Worm (Caenorhabditis elegans) whole organism, L4 larva: ENCODE measurements around the gene F26G1.9.

ENCODE experiments used
- F37D6.2 ChIP-seq: sonication (generic microtip); optimal IDR thresholded peaks from 2 replicates; lab custom pipeline; 2016; ENCODE audit warnings: mild to moderate bottlenecking, missing genetic modification characterization, missing compliant biosample characterization
- F49E8.2 ChIP-seq: sonication (generic microtip); optimal IDR thresholded peaks from 2 replicates; lab custom pipeline; 2016; ENCODE audit warnings: missing compliant biosample characterization, mild to moderate bottlenecking, missing genetic modification characterization, borderline replicate concordance
- R02D3.7 ChIP-seq: fragments of 150-350 bp; sonication (generic microtip); optimal IDR thresholded peaks from 3 replicates; lab custom pipeline; 2014; ENCODE audit warnings: missing biosample characterization, missing genetic modification characterization
- Y75B8A.6 ChIP-seq: fragments of 200-800 bp; sonication (Bioruptor generic); IDR thresholded peaks from 2 replicates; pipeline ENCODE4 v1.3.6; 2022; ENCODE audit warnings: missing genetic modification reagents, missing genetic modification characterization, missing compliant biosample characterization
- ZK546.5 ChIP-seq, 2 experiments: sonication (generic microtip); optimal IDR thresholded peaks; 2 replicates each; lab custom pipeline; 2017; ENCODE audit warnings: missing biosample characterization in 2 of 2, missing genetic modification characterization in 2 of 2
- aha-1 ChIP-seq: fragments of 150-350 bp; peaks from one replicate; lab custom pipeline; 2014; ENCODE audit warnings: missing biosample characterization, missing genetic modification characterization
- ceh-44 ChIP-seq: fragments of 200-800 bp; sonication (Bioruptor generic); IDR thresholded peaks from 2 replicates; pipeline ENCODE4 v1.3.6; 2022; ENCODE audit warnings: missing genetic modification reagents, missing genetic modification characterization, missing compliant biosample characterization
- ceh-82 ChIP-seq: sonication (generic microtip); optimal IDR thresholded peaks from 2 replicates; lab custom pipeline; 2017; ENCODE audit warnings: missing biosample characterization, missing genetic modification characterization
- ctbp-1 ChIP-seq: fragments of 200-800 bp; sonication (Bioruptor generic); IDR thresholded peaks from 2 replicates; pipeline ENCODE4 v1.3.6; 2022; ENCODE audit warnings: missing genetic modification reagents, missing genetic modification characterization, missing compliant biosample characterization
- daf-12 ChIP-seq: fragments of 150-350 bp; optimal IDR thresholded peaks from 2 replicates; lab custom pipeline; 2014; ENCODE audit warnings: missing biosample characterization, missing genetic modification reagents, missing genetic modification characterization
- daf-16 ChIP-seq, 3 experiments: sonication (generic microtip); optimal IDR thresholded peaks; 2 replicates each; lab custom pipeline; 2016 to 2017; ENCODE audit warnings: missing genetic modification characterization in 3 of 3, missing genetic modification reagents in 3 of 3, mild to moderate bottlenecking in 2 of 3, missing compliant biosample characterization in 2 of 3, missing biosample characterization in 1 of 3, moderate library complexity in 1 of 3
- duxl-1 ChIP-seq: sonication (generic microtip); optimal IDR thresholded peaks from 2 replicates; lab custom pipeline; 2016; ENCODE audit warnings: mild to moderate bottlenecking, missing genetic modification characterization, moderate library complexity, missing compliant biosample characterization; ENCODE audit not compliant: poor library complexity
- egl-27 ChIP-seq: sonication (generic microtip); optimal IDR thresholded peaks from 3 replicates; lab custom pipeline; 2017; ENCODE audit warnings: missing biosample characterization, missing genetic modification reagents, missing genetic modification characterization
- fkh-10 ChIP-seq: fragments of 150-350 bp; optimal IDR thresholded peaks from 2 replicates; lab custom pipeline; 2014; ENCODE audit warnings: missing biosample characterization, missing genetic modification reagents, missing genetic modification characterization
- hif-1 ChIP-seq, 2 experiments: sonication (generic microtip); optimal IDR thresholded peaks; 2 replicates each; lab custom pipeline; 2016 to 2017; ENCODE audit warnings: missing compliant biosample characterization in 2 of 2, missing genetic modification characterization in 2 of 2, missing genetic modification reagents in 2 of 2, missing genotype in 2 of 2, mild to moderate bottlenecking in 1 of 2
- lin-15B ChIP-seq: fragments of 150-350 bp; sonication (generic microtip); optimal IDR thresholded peaks from 3 replicates; lab custom pipeline; 2014; ENCODE audit warnings: missing biosample characterization, missing genetic modification characterization
- lin-29 ChIP-seq: fragments of 200-800 bp; sonication (Bioruptor generic); IDR thresholded peaks from 2 replicates; pipeline ENCODE4 v1.3.6; 2022; ENCODE audit warnings: missing genetic modification reagents, missing genetic modification characterization, missing compliant biosample characterization
- madf-9 ChIP-seq: fragments of 200-800 bp; sonication (Bioruptor generic); conservative IDR thresholded peaks from 2 replicates; pipeline ENCODE4 v1.3.6; 2022; ENCODE audit warnings: missing genetic modification reagents, missing genetic modification characterization, missing compliant biosample characterization
- mdt-29 ChIP-seq: fragments of 200-800 bp; sonication (Bioruptor generic); IDR thresholded peaks from 2 replicates; pipeline ENCODE4 v1.3.6; 2022; ENCODE audit warnings: missing genetic modification reagents, missing genetic modification characterization, missing compliant biosample characterization
- mxl-3 ChIP-seq: fragments of 200-800 bp; sonication (Bioruptor generic); optimal IDR thresholded peaks from 2 replicates; lab custom pipeline; 2018; ENCODE audit warnings: mild to moderate bottlenecking, missing genetic modification characterization, missing compliant biosample characterization
- nhr-10 ChIP-seq: fragments of 150-350 bp; optimal IDR thresholded peaks from 2 replicates; lab custom pipeline; 2014; ENCODE audit warnings: missing biosample characterization, missing genetic modification characterization
- nhr-28 ChIP-seq: fragments of 150-350 bp; optimal IDR thresholded peaks from 2 replicates; lab custom pipeline; 2014; ENCODE audit warnings: missing biosample characterization, missing genetic modification characterization
- nhr-41 ChIP-seq: fragments of 200-800 bp; sonication (Bioruptor generic); IDR thresholded peaks from 2 replicates; pipeline ENCODE4 v1.3.6; 2022; ENCODE audit warnings: missing genetic modification reagents, missing genetic modification characterization, missing compliant biosample characterization
- nhr-42 ChIP-seq: fragments of 200-800 bp; sonication (Bioruptor generic); IDR thresholded peaks from 2 replicates; pipeline ENCODE4 v1.3.6; 2022; ENCODE audit warnings: missing genetic modification characterization, missing compliant biosample characterization
- nhr-48 ChIP-seq: sonication (generic microtip); optimal IDR thresholded peaks from 2 replicates; lab custom pipeline; 2016; ENCODE audit warnings: mild to moderate bottlenecking, missing genetic modification characterization, missing compliant biosample characterization
- nhr-6 ChIP-seq: fragments of 150-350 bp; optimal IDR thresholded peaks from 2 replicates; lab custom pipeline; 2014; ENCODE audit warnings: missing biosample characterization, missing genetic modification characterization
- pha-4 ChIP-seq, 2 experiments: fragments of 150-350 bp in 1 of 2; fragments of 200-800 bp in 1 of 2; sonication (Bioruptor generic) in 1 of 2; IDR thresholded peaks in 1 of 2; optimal IDR thresholded peaks in 1 of 2; 2 replicates each; pipeline versions ENCODE4 v1.3.6 to Lab custom; 2014 to 2022; ENCODE audit warnings: missing genetic modification characterization in 2 of 2, missing genetic modification reagents in 2 of 2, missing biosample characterization in 1 of 2, missing compliant biosample characterization in 1 of 2
- saeg-2 ChIP-seq: fragments of 200-800 bp; sonication (Bioruptor generic); IDR thresholded peaks from 2 replicates; pipeline ENCODE4 v1.3.6; 2022; ENCODE audit warnings: missing genetic modification reagents, missing genetic modification characterization, missing compliant biosample characterization
- snpc-4 ChIP-seq: fragments of 150-350 bp; optimal IDR thresholded peaks from 2 replicates; lab custom pipeline; 2014; ENCODE audit warnings: missing biosample characterization, missing genetic modification characterization
- spr-1 ChIP-seq: sonication (generic microtip); optimal IDR thresholded peaks from 2 replicates; lab custom pipeline; 2016; ENCODE audit warnings: mild to moderate bottlenecking, missing genetic modification characterization, missing compliant biosample characterization
- spr-3 ChIP-seq: fragments of 200-800 bp; sonication (Bioruptor generic); optimal IDR thresholded peaks from 2 replicates; lab custom pipeline; 2018; ENCODE audit warnings: mild to moderate bottlenecking, missing genetic modification characterization, missing compliant biosample characterization
- unc-130 ChIP-seq: sonication (generic microtip); optimal IDR thresholded peaks from 2 replicates; lab custom pipeline; 2016; ENCODE audit warnings: missing genetic modification reagents, missing genetic modification characterization, missing compliant biosample characterization
- unc-62 ChIP-seq, 3 experiments: fragments of 150-350 bp in 1 of 3; sonication (generic microtip); optimal IDR thresholded peaks in 2 of 3; peaks in 1 of 3; 1 replicate in 1 of 3; 2 replicates in 2 of 3; lab custom pipeline; 2014 to 2017; ENCODE audit warnings: missing biosample characterization in 3 of 3, missing genetic modification characterization in 3 of 3, missing genetic modification reagents in 3 of 3, missing genotype in 1 of 3
- zag-1 ChIP-seq: fragments of 150-350 bp; optimal IDR thresholded peaks from 2 replicates; lab custom pipeline; 2014; ENCODE audit warnings: missing biosample characterization, missing genetic modification characterization
- ztf-11 ChIP-seq: fragments of 150-350 bp; optimal IDR thresholded peaks from 2 replicates; lab custom pipeline; 2014; ENCODE audit warnings: missing biosample characterization, missing genetic modification characterization

Gene F26G1.9

DNA sequence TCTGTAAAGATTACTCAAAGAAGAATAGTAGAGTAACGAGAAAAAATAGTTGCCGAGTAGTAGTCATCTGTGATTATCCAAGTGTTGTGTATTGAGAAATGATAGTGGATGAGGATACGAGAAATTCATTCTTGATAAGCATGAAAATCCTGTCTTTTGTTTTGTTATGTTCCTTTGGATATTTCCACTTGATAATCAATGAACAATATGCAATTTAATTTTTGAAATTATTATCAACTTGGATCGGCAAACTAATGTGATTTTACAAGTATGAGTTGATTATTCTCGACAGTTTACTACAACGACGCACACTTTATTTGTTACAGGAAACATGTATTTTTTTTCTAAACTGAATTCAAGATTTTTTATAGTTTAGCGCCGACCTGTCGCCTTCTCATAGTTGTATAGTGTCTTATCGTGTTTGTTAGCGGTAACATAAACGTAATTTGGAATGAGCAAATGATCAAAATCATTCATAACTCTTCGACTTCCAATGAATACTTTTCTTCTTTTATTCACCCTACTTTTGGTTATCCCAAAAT is at the start of gene F26G1.9, which contains the start of gene F26G1.10:
TSS of gene F26G1.9 (minus strand) at position 101 of the 542 bp plus-strand sequence.
TSS of gene F26G1.10 (plus strand) at position 492 of the 542 bp plus-strand sequence.
- TF ChIP-seq unc-130: no peak
- no peak for TF ChIP-seq mdt-29
- TF ChIP-seq aha-1 (tag; lab: Kevin White, UChicago): peak; percentile 22
- TF ChIP-seq nhr-42 (GFP tag; lab: Robert Waterston, UW): no peak
- no peak for TF ChIP-seq nhr-41 (GFP tag; lab: Robert Waterston, UW)

DNA sequence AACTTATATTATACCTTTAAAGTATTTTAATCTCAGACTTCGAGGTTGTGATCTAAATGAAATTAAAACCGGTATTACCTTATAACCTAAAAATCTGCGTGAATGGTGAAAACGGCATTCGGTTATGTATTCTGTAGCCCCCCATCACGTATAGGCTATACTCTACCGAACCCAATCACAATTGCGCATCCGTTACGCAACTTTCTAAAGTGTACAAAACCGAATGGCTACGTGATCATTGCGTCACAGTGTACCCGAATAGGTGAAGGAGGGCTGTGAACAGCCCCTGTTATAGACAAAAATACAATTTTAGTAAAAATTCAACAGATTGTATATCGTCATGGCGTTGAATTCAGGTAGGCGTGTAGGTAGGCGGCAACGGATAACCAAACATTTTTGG is 48.8 kb upstream of the F26G1.9 start:
- TF ChIP-seq lin-15B (no peak), fkh-10 (no peak), nhr-10 (tag; lab: Kevin White, UChicago) (no peak), ztf-11 (tag; lab: Kevin White, UChicago) (no peak), Y75B8A.6 (no peak), nhr-28 (tag; lab: Kevin White, UChicago) (peak; percentile 87)

DNA sequence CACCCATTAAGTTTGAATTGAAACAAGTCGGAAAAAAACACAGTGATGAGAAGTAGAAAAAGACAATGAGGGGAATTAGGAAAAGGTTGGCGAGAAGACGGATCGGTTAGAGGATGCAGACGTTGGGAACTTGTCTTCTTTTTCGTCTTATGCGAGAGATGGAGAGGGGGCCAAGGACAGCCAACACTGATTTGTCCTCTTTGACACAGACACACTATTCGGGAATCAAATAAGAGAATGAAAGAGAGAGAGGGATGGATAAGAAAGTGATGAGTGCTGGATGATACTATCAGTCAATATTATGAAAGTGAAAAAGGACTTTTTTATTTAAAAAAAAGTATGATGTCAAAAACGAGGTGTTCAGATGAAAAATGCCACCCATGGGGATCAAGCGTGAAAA is 47.9 kb upstream of the F26G1.9 start, which contains the start of gene lact-5:
TSS of gene lact-5 (minus strand) at position 1 of the 400 bp plus-strand sequence.
- peak; percentile 22 for TF ChIP-seq mxl-3 (GFP tag; lab: Kevin White, UChicago)
- peak; percentile 46 for TF ChIP-seq nhr-48 (tag; lab: Kevin White, UChicago)
- TF ChIP-seq daf-12 (tag; lab: Kevin White, UChicago): no peak
- no peak for TF ChIP-seq nhr-6
- no peak for TF ChIP-seq lin-29 (GFP tag; lab: Robert Waterston, UW)
- peak; percentile 64 for TF ChIP-seq nhr-28 (tag; lab: Kevin White, UChicago)
- TF ChIP-seq spr-3: no peak
- no peak for TF ChIP-seq ceh-44 (GFP tag; lab: Robert Waterston, UW)
- TF ChIP-seq ctbp-1 (GFP tag; lab: Robert Waterston, UW): no peak

DNA sequence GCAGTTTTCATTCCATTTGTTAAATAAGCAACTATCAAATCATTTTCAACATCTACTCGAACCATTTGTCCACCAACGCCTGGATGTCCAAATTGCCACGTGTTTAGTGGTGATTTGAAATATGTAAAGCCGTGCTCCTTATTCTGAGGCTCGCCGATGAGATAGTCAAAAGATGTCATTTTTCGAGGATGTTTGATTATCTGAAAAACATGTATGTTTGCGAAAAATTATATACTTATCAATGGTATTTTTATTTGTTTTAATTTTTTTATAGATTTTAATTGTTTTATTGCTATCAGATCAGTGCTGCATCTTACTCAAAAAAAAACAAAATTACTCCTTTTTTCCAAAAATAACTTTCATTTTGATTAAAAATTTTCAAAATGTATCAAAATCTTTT is 45.0 kb upstream of the F26G1.9 start:
- TF ChIP-seq saeg-2 (GFP tag; lab: Robert Waterston, UW): no peak
- TF ChIP-seq unc-62 (GFP tag; optimal IDR thresholded peaks at IDR 0.05 in 1 of 2; lab: Kevin White, UChicago): peak in 1 of 2 experiments; percentile 94
- no peak for TF ChIP-seq unc-62 (tag; optimal IDR thresholded peaks at IDR 0.05; lab: Kevin White, UChicago)
- no peak for TF ChIP-seq F49E8.2 (tag; lab: Kevin White, UChicago)
- no peak for TF ChIP-seq Y75B8A.6
- no peak for TF ChIP-seq hif-1 (tag; optimal IDR thresholded peaks at IDR 0.05; lab: Kevin White, UChicago)
- no peak for TF ChIP-seq madf-9 (GFP tag; lab: Robert Waterston, UW)
- TF ChIP-seq, all 104 proteins: peak for 1

DNA sequence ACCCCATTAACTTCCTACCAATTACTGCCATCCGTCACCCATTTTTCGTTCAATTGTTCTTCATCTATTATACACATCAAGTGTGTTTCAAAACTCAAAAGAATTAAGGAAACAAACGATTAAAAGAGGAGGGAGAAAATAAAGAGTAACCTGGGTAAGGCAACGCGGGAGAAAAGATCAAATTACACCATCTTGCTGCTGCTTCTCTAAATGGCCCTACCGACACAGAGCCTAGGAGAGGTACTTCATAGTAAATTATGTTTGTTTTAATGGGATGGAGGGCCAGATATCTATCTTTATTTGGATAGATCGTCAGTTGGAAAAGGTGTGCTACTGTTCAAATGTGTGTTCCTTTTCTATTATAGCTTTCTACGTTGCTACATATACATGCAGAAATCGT is 41.6 kb upstream of the F26G1.9 start:
- no peak for TF ChIP-seq snpc-4 (tag; lab: Kevin White, UChicago)
- TF ChIP-seq F37D6.2: no peak
- TF ChIP-seq ceh-82 (tag; lab: Kevin White, UChicago): no peak
- no peak for TF ChIP-seq duxl-1
- TF ChIP-seq pha-4 (GFP tag; IDR thresholded peaks at IDR 0.05; lab: Robert Waterston, UW): no peak
- no peak for TF ChIP-seq pha-4 (tag; optimal IDR thresholded peaks at IDR 0.05; lab: Kevin White, UChicago)
- no peak for TF ChIP-seq spr-1 (tag; lab: Kevin White, UChicago)
- TF ChIP-seq egl-27: no peak
- TF ChIP-seq daf-16 (GFP tag; optimal IDR thresholded peaks at IDR 0.05; lab: Kevin White, UChicago): no peak
- no peak for TF ChIP-seq daf-16 (tag; optimal IDR thresholded peaks at IDR 0.05; lab: Kevin White, UChicago)
- no peak for TF ChIP-seq aha-1 (tag; lab: Kevin White, UChicago)
- TF ChIP-seq unc-62 (GFP tag; optimal IDR thresholded peaks at IDR 0.05 in 1 of 2; lab: Kevin White, UChicago): no peak
- TF ChIP-seq unc-62 (tag; optimal IDR thresholded peaks at IDR 0.05; lab: Kevin White, UChicago): no peak
- TF ChIP-seq R02D3.7 (tag; lab: Kevin White, UChicago): no peak
- no peak for TF ChIP-seq ZK546.5 (tag; optimal IDR thresholded peaks at IDR 0.05; lab: Kevin White, UChicago)
- no peak for TF ChIP-seq zag-1 (tag; lab: Kevin White, UChicago)
- no peak for TF ChIP-seq mdt-29
- TF ChIP-seq, all 104 proteins: peak for 0
